Worm (Caenorhabditis elegans) whole organism, midembryonic: Measurements from ENCODE around the gene C54F6.5.

Experiments used
- flt-1 ChIP-seq: fragments of 200-800 bp; sonication (Bioruptor generic); IDR thresholded peaks from 2 replicates; pipeline ENCODE4 v1.3.6; 2022; ENCODE audit warnings: missing genetic modification characterization, missing compliant biosample characterization
- med-1 ChIP-seq: sonication (generic microtip); optimal IDR thresholded peaks from 2 replicates; lab custom pipeline; 2017; ENCODE audit warnings: missing genetic modification characterization, mild to moderate bottlenecking, missing compliant biosample characterization, antibody characterized with exemption, missing genetic modification reagents; ENCODE audit not compliant: insufficient read depth
- ref-1 ChIP-seq: fragments of 200-800 bp; sonication (Bioruptor generic); conservative IDR thresholded peaks from 2 replicates; pipeline ENCODE4 v1.3.6; 2022; ENCODE audit warnings: missing genetic modification reagents, missing genetic modification characterization, missing compliant biosample characterization

DNA sequence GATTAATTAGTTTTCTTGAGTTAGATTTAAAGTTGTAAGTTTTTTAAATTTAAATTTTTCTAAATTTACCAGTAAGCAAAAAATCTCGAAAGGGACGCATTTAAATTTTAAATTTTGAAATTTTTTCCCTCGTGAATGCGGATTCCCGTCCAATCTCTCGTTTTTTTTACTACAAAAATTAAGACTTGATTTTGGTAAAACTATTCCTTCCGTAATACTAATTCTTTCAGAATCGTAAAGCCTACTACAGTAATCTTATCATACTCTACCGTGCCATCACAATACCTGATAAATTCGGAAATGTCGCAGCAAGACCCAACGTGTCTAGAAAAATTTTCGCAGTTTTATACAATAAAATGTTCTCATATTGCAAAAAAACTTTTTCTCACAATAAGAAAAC is 16.3 kb downstream of the C54F6.5 start, which contains the start of the genes C54F6.19 and nhx-3:
- TF ChIP-seq flt-1 (no peak), ref-1 (GFP tag; lab: Robert Waterston, UW) (no peak), med-1 (GFP tag; lab: Kevin White, UChicago) (no peak)
